Fruit fly (Drosophila melanogaster) whole organism, embryonic: Measurements from ENCODE around the gene lilli.

ENCODE experiments used
- Ada2b ChIP-seq: fragments of 200-800 bp; sonication (Bioruptor generic); IDR thresholded peaks from 2 replicates; pipeline ENCODE4 v1.3.6; 2022; ENCODE audit warnings: missing biosample characterization, missing genetic modification characterization
- CG10979 ChIP-seq: fragments of 200-800 bp; sonication (Bioruptor generic); optimal IDR thresholded peaks from 2 replicates; lab custom pipeline; 2018; ENCODE audit warnings: missing biosample characterization, mild to moderate bottlenecking, missing genetic modification characterization, moderate library complexity
- CG12155 ChIP-seq: fragments of 200-800 bp; sonication (Bioruptor generic); optimal IDR thresholded peaks from 3 replicates; lab custom pipeline; 2016; ENCODE audit warnings: missing biosample characterization, missing genetic modification characterization
- CG16815 ChIP-seq: fragments of 200-800 bp; sonication (Bioruptor generic); optimal IDR thresholded peaks from 3 replicates; lab custom pipeline; 2017; ENCODE audit warnings: missing biosample characterization, mild to moderate bottlenecking, missing genetic modification characterization
- CG17328 ChIP-seq: fragments of 200-800 bp; sonication (Bioruptor generic); IDR thresholded peaks from 2 replicates; pipeline ENCODE4 v1.3.6; 2022; ENCODE audit warnings: missing biosample characterization, missing genetic modification characterization
- CG17612 ChIP-seq: fragments of 200-800 bp; sonication (Bioruptor generic); IDR thresholded peaks from 2 replicates; pipeline ENCODE4 v1.3.6; 2022; ENCODE audit warnings: missing biosample characterization, missing genetic modification characterization
- CG2120 ChIP-seq: fragments of 200-800 bp; sonication (Bioruptor generic); optimal IDR thresholded peaks from 3 replicates; lab custom pipeline; 2016; ENCODE audit warnings: missing biosample characterization, missing genetic modification characterization
- CG2712 ChIP-seq: fragments of 200-800 bp; optimal IDR thresholded peaks from 3 replicates; lab custom pipeline; 2019; ENCODE audit warnings: missing biosample characterization, mild to moderate bottlenecking, missing genetic modification characterization, moderate library complexity
- CG31441 ChIP-seq: fragments of 200-800 bp; sonication (Bioruptor generic); IDR thresholded peaks from 2 replicates; pipeline ENCODE4 v1.3.6; 2022; ENCODE audit warnings: missing biosample characterization, missing genetic modification characterization
- CG32772 ChIP-seq: fragments of 200-800 bp; sonication (Bioruptor generic); IDR thresholded peaks from 2 replicates; pipeline ENCODE4 v1.3.6; 2022; ENCODE audit warnings: missing biosample characterization, missing genetic modification characterization
- CG33213 ChIP-seq: fragments of 200-800 bp; sonication (Bioruptor generic); optimal IDR thresholded peaks from 3 replicates; lab custom pipeline; 2016; ENCODE audit warnings: missing biosample characterization, missing genetic modification characterization
- CG5180 ChIP-seq: fragments of 200-800 bp; sonication (Bioruptor generic); optimal IDR thresholded peaks from 3 replicates; lab custom pipeline; 2017; ENCODE audit warnings: missing biosample characterization, missing genetic modification characterization, mild to moderate bottlenecking, moderate library complexity, missing genetic modification reagents
- CG6813 ChIP-seq: fragments of 200-800 bp; sonication (Bioruptor generic); optimal IDR thresholded peaks from 2 replicates; lab custom pipeline; 2017; ENCODE audit warnings: missing biosample characterization, missing genetic modification characterization, mild to moderate bottlenecking, moderate library complexity, missing genetic modification reagents
- CG7928 ChIP-seq: fragments of 200-800 bp; sonication (Bioruptor generic); optimal IDR thresholded peaks from 2 replicates; lab custom pipeline; 2017; ENCODE audit warnings: missing biosample characterization, mild to moderate bottlenecking, missing genetic modification characterization
- CG8944 ChIP-seq: fragments of 200-800 bp; sonication (Bioruptor generic); optimal IDR thresholded peaks from 3 replicates; lab custom pipeline; 2016; ENCODE audit warnings: missing biosample characterization, missing genetic modification characterization
- CG9727 ChIP-seq: fragments of 200-800 bp; sonication (Bioruptor generic); optimal IDR thresholded peaks from 3 replicates; lab custom pipeline; 2017; ENCODE audit warnings: missing biosample characterization, mild to moderate bottlenecking, missing genetic modification characterization
- Camta ChIP-seq: fragments of 200-800 bp; sonication (Bioruptor generic); optimal IDR thresholded peaks from 2 replicates; lab custom pipeline; 2016; ENCODE audit warnings: missing biosample characterization, missing genetic modification characterization
- D ChIP-seq, 2 experiments: fragments of 200-800 bp in 1 of 2; fragments of >200 bp in 1 of 2; sonication (Bioruptor generic) in 1 of 2; optimal IDR thresholded peaks; 2 replicates in 1 of 2; 3 replicates in 1 of 2; lab custom pipeline; 2017; ENCODE audit warnings: mild to moderate bottlenecking in 1 of 2, missing biosample characterization in 1 of 2, missing genetic modification characterization in 1 of 2, missing genetic modification reagents in 1 of 2
- D19B ChIP-seq: fragments of 200-800 bp; sonication (Bioruptor generic); optimal IDR thresholded peaks from 2 replicates; lab custom pipeline; 2017; ENCODE audit warnings: missing biosample characterization, mild to moderate bottlenecking, missing genetic modification characterization
- Dbx ChIP-seq: fragments of 200-800 bp; sonication (Bioruptor generic); IDR thresholded peaks from 3 replicates; pipeline ENCODE4 v1.3.6; 2022; ENCODE audit warnings: missing biosample characterization, missing genetic modification characterization
- Doc3 ChIP-seq: fragments of 200-800 bp; sonication (Bioruptor generic); IDR thresholded peaks from 3 replicates; pipeline ENCODE4 v1.3.6; 2022; ENCODE audit warnings: missing biosample characterization, missing genetic modification characterization; ENCODE audit not compliant: partially characterized antibody
- Dp ChIP-seq: fragments of 200-800 bp; sonication (Bioruptor generic); optimal IDR thresholded peaks from 2 replicates; lab custom pipeline; 2018; ENCODE audit warnings: missing biosample characterization, mild to moderate bottlenecking, missing genetic modification characterization, moderate library complexity
- Drgx ChIP-seq: fragments of 200-800 bp; sonication (Bioruptor generic); IDR thresholded peaks from 2 replicates; pipeline ENCODE4 v1.3.6; 2022; ENCODE audit warnings: missing biosample characterization, missing genetic modification characterization
- Fer1 ChIP-seq: fragments of 200-800 bp; sonication (Bioruptor generic); optimal IDR thresholded peaks from 2 replicates; lab custom pipeline; 2017; ENCODE audit warnings: missing biosample characterization, mild to moderate bottlenecking, missing genetic modification characterization
- Gsc ChIP-seq: fragments of 200-800 bp; sonication (Bioruptor generic); IDR thresholded peaks from 2 replicates; pipeline ENCODE4 v1.3.6; 2022; ENCODE audit warnings: missing biosample characterization, missing genetic modification characterization
- HmgD ChIP-seq: fragments of 200-800 bp; sonication (Bioruptor generic); optimal IDR thresholded peaks from 3 replicates; lab custom pipeline; 2016; ENCODE audit warnings: missing biosample characterization, missing genetic modification characterization
- Hsf ChIP-seq: fragments of 200-800 bp; sonication (Bioruptor generic); optimal IDR thresholded peaks from 3 replicates; lab custom pipeline; 2016; ENCODE audit warnings: missing biosample characterization, missing genetic modification characterization
- Lhr ChIP-seq: fragments of 200-800 bp; sonication (Bioruptor generic); optimal IDR thresholded peaks from 3 replicates; lab custom pipeline; 2017; ENCODE audit warnings: mild to moderate bottlenecking, missing biosample characterization, missing genetic modification reagents, missing genetic modification characterization
- Max ChIP-seq: fragments of 200-800 bp; sonication (Bioruptor generic); optimal IDR thresholded peaks from 2 replicates; lab custom pipeline; 2016; ENCODE audit warnings: missing biosample characterization, mild to moderate bottlenecking, missing genetic modification characterization
- Med ChIP-seq: fragments of 200-800 bp; sonication (Bioruptor generic); peaks from one replicate; lab custom pipeline; 2016; ENCODE audit warnings: missing biosample characterization, missing genetic modification characterization, mild to moderate bottlenecking, inconsistent platforms, moderate library complexity
- Mrtf ChIP-seq: fragments of 200-800 bp; sonication (Bioruptor generic); IDR thresholded peaks from 3 replicates; pipeline ENCODE4 v1.3.6; 2022; ENCODE audit warnings: missing biosample characterization, missing genetic modification characterization
- Opbp ChIP-seq: fragments of 200-800 bp; sonication (Bioruptor generic); IDR thresholded peaks from 3 replicates; pipeline ENCODE4 v1.3.6; 2022; ENCODE audit warnings: missing biosample characterization, missing genetic modification characterization; ENCODE audit not compliant: partially characterized antibody
- TFAM ChIP-seq: fragments of 200-800 bp; sonication (Bioruptor generic); optimal IDR thresholded peaks from 2 replicates; lab custom pipeline; 2017; ENCODE audit warnings: missing biosample characterization, missing genetic modification characterization, inconsistent platforms
- aop ChIP-seq: fragments of 200-800 bp; sonication (Bioruptor generic); IDR thresholded peaks from 2 replicates; pipeline ENCODE4 v1.3.6; 2022; ENCODE audit warnings: missing biosample characterization, missing genetic modification characterization
- bbx ChIP-seq: fragments of 200-800 bp; sonication (Bioruptor generic); IDR thresholded peaks from 2 replicates; pipeline ENCODE4 v1.3.6; 2022; ENCODE audit warnings: missing biosample characterization, missing genetic modification characterization; ENCODE audit not compliant: partially characterized antibody
- cwo ChIP-seq: fragments of 200-800 bp; sonication (Bioruptor generic); optimal IDR thresholded peaks from 3 replicates; lab custom pipeline; 2017; ENCODE audit warnings: missing biosample characterization, missing genetic modification characterization, mild to moderate bottlenecking, moderate library complexity, missing genetic modification reagents
- dysf ChIP-seq: fragments of 200-800 bp; sonication (Bioruptor generic); IDR thresholded peaks from 3 replicates; pipeline ENCODE4 v1.3.6; 2022; ENCODE audit warnings: missing biosample characterization, missing genetic modification characterization
- exex ChIP-seq: fragments of 200-800 bp; sonication (Bioruptor generic); optimal IDR thresholded peaks from 4 replicates; lab custom pipeline; 2018; ENCODE audit warnings: missing biosample characterization, mild to moderate bottlenecking, missing genetic modification characterization, moderate library complexity
- fd3F ChIP-seq: fragments of 200-800 bp; sonication (Bioruptor generic); optimal IDR thresholded peaks from 2 replicates; lab custom pipeline; 2018; ENCODE audit warnings: missing biosample characterization, mild to moderate bottlenecking, missing genetic modification characterization, moderate library complexity
- gce ChIP-seq: fragments of 200-800 bp; sonication (Bioruptor generic); IDR thresholded peaks from 3 replicates; pipeline ENCODE4 v1.3.6; 2022; ENCODE audit warnings: missing biosample characterization, missing genetic modification characterization
- gcm2 ChIP-seq: fragments of 200-800 bp; sonication (Bioruptor generic); optimal IDR thresholded peaks from 2 replicates; lab custom pipeline; 2016; ENCODE audit warnings: missing biosample characterization, missing genetic modification characterization
- inv ChIP-seq: fragments of 200-800 bp; sonication (Bioruptor generic); IDR thresholded peaks from 2 replicates; pipeline ENCODE4 v1.3.6; 2022; ENCODE audit warnings: missing biosample characterization, missing genetic modification characterization; ENCODE audit not compliant: partially characterized antibody
- jing ChIP-seq: fragments of 200-800 bp; sonication (Bioruptor generic); optimal IDR thresholded peaks from 2 replicates; lab custom pipeline; 2018; ENCODE audit warnings: missing biosample characterization, mild to moderate bottlenecking, missing genetic modification characterization
- phol ChIP-seq: fragments of 200-800 bp; sonication (Bioruptor generic); optimal IDR thresholded peaks from 3 replicates; lab custom pipeline; 2018; ENCODE audit warnings: missing biosample characterization, mild to moderate bottlenecking, missing genetic modification characterization, moderate library complexity
- pnt ChIP-seq: fragments of 200-800 bp; sonication (Bioruptor generic); optimal IDR thresholded peaks from 3 replicates; lab custom pipeline; 2016; ENCODE audit warnings: missing biosample characterization, missing genetic modification characterization
- row ChIP-seq: fragments of 200-800 bp; sonication (Bioruptor generic); IDR thresholded peaks from 3 replicates; pipeline ENCODE4 v1.3.6; 2022; ENCODE audit warnings: missing biosample characterization, missing genetic modification characterization
- run ChIP-seq: fragments of 200-800 bp; sonication (Bioruptor generic); optimal IDR thresholded peaks from 3 replicates; lab custom pipeline; 2018; ENCODE audit warnings: missing biosample characterization, mild to moderate bottlenecking, missing genetic modification characterization
- stwl ChIP-seq: fragments of 200-800 bp; sonication (Bioruptor generic); optimal IDR thresholded peaks from 3 replicates; lab custom pipeline; 2018; ENCODE audit warnings: missing biosample characterization, mild to moderate bottlenecking, missing genetic modification characterization, moderate library complexity
- tgo ChIP-seq: fragments of 200-800 bp; sonication (Bioruptor generic); IDR thresholded peaks from 3 replicates; pipeline ENCODE4 v1.3.6; 2022; ENCODE audit warnings: missing biosample characterization, missing genetic modification characterization
- zf30C ChIP-seq: fragments of 200-800 bp; sonication (Bioruptor generic); optimal IDR thresholded peaks from 3 replicates; lab custom pipeline; 2018; ENCODE audit warnings: missing biosample characterization, mild to moderate bottlenecking, missing genetic modification characterization

Gene lilli

dm6 chr2L:2944509-2944908 is 58.8 kb downstream of the lilli start (continued):
- no peak for TF ChIP-seq Opbp
- TF ChIP-seq CG31441 (GFP tag; lab: Robert Waterston, UW) = no peak
- peak; percentile 18 for TF ChIP-seq cwo (GFP tag; lab: Kevin White, UChicago)
- TF ChIP-seq Gsc = no peak
- TF ChIP-seq D (optimal IDR thresholded peaks at IDR 0.05; lab: Kevin White, UChicago) = no peak
- no peak for TF ChIP-seq D (GFP tag; optimal IDR thresholded peaks at IDR 0.05; lab: Kevin White, UChicago)
- peak; percentile 46 for TF ChIP-seq Fer1
- no peak for TF ChIP-seq Max (GFP tag; lab: Kevin White, UChicago)
- no peak for TF ChIP-seq Dp (GFP tag; lab: Kevin White, UChicago)
- TF ChIP-seq CG6813 = no peak
- TF ChIP-seq row (GFP tag; lab: Robert Waterston, UW) = peak; percentile 30; the same call in 1 of the 3 replicates
- TF ChIP-seq inv (GFP tag; lab: Robert Waterston, UW) = no peak
- no peak for TF ChIP-seq run (tag; lab: Kevin White, UChicago)
- TF ChIP-seq bbx = no peak
- peak; percentile 5 for TF ChIP-seq CG10979 (tag; lab: Kevin White, UChicago)
- no peak for TF ChIP-seq gcm2 (GFP tag; lab: Kevin White, UChicago)
- no peak for TF ChIP-seq CG16815 (GFP tag; lab: Kevin White, UChicago)
- TF ChIP-seq Mrtf (GFP tag; lab: Robert Waterston, UW) = no peak
- TF ChIP-seq Med (GFP tag; lab: Kevin White, UChicago) = peak; percentile 82
- peak; percentile 9 for TF ChIP-seq phol
- no peak for TF ChIP-seq CG33213 (GFP tag; lab: Kevin White, UChicago)
- 0 out of 2 replicates have a peak, but pooled peaks have one; percentile 14 for TF ChIP-seq CG32772 (GFP tag; lab: Robert Waterston, UW)
- TF ChIP-seq Camta = no peak
- peak; percentile 33 for TF ChIP-seq D19B
- TF ChIP-seq CG8944 (GFP tag; lab: Kevin White, UChicago) = peak; percentile 3
- no peak for TF ChIP-seq tgo (GFP tag; lab: Robert Waterston, UW)
- no peak for TF ChIP-seq aop (GFP tag; lab: Robert Waterston, UW)
- 0 out of 2 replicates have a peak, but pooled peaks have one; percentile 5 for TF ChIP-seq Ada2b (GFP tag; lab: Robert Waterston, UW)
- TF ChIP-seq Drgx (GFP tag; lab: Robert Waterston, UW) = peak; percentile 57
- TF ChIP-seq zf30C (GFP tag; lab: Kevin White, UChicago) = no peak
- no peak for TF ChIP-seq Doc3
- TF ChIP-seq CG5180 = no peak
- peak; percentile 9; the same call in 1 of the 3 replicates for TF ChIP-seq Dbx (GFP tag; lab: Robert Waterston, UW)
- no peak for TF ChIP-seq pnt (GFP tag; lab: Kevin White, UChicago)
- no peak for TF ChIP-seq gce (GFP tag; lab: Robert Waterston, UW)
- no peak for TF ChIP-seq fd3F (GFP tag; lab: Kevin White, UChicago)
- no peak for TF ChIP-seq TFAM (GFP tag; lab: Kevin White, UChicago)
- TF ChIP-seq exex (tag; lab: Kevin White, UChicago) = no peak
- TF ChIP-seq HmgD (GFP tag; lab: Kevin White, UChicago) = no peak
- no peak for TF ChIP-seq CG12155 (GFP tag; lab: Kevin White, UChicago)
- TF ChIP-seq Hsf (GFP tag; lab: Kevin White, UChicago) = peak; percentile 9
- no peak for TF ChIP-seq CG2712 (tag; lab: Kevin White, UChicago)
- no peak for TF ChIP-seq CG17612 (GFP tag; lab: Robert Waterston, UW)
- TF ChIP-seq stwl (tag; lab: Kevin White, UChicago) = no peak
- TF ChIP-seq CG2120 (GFP tag; lab: Kevin White, UChicago) = peak; percentile 46
- TF ChIP-seq CG7928 (GFP tag; lab: Kevin White, UChicago) = no peak
- peak; percentile 46; the same call in 2 of the 3 replicates for TF ChIP-seq dysf (GFP tag; lab: Robert Waterston, UW)
- no peak for TF ChIP-seq jing
- TF ChIP-seq CG9727 (GFP tag; lab: Kevin White, UChicago) = peak; percentile 28
- TF ChIP-seq CG17328 (GFP tag; lab: Robert Waterston, UW) = 0 out of 2 replicates have a peak, but pooled peaks have one; percentile 5
- TF ChIP-seq Lhr = no peak
